Fruit fly (Drosophila melanogaster): ENCODE data around the gene CG12237.

dm6 chrX:19675662-19676061, 33.0 kb upstream of the CG12237 start, which contains the start of gene et:
- TF ChIP-seq CG8478 (optimal IDR thresholded peaks at IDR 0.05) (no peak), CTCF (optimal IDR thresholded peaks at IDR 0.05) (no peak)

Measured in S2 (cell line).